Fruit fly (Drosophila melanogaster) whole organism, wandering third instar larva: ENCODE measurements around the gene TfIIS.

Experiments
- CG9705 ChIP-seq: fragments of 200-800 bp; sonication (Bioruptor generic); optimal IDR thresholded peaks from 2 replicates; lab custom pipeline; 2018; ENCODE audit warnings: missing biosample characterization, mild to moderate bottlenecking, missing genetic modification characterization
- HLH106 ChIP-seq: fragments of 200-800 bp; optimal IDR thresholded peaks from 3 replicates; lab custom pipeline; 2019; ENCODE audit warnings: missing biosample characterization, mild to moderate bottlenecking, missing genetic modification characterization, moderate library complexity
- Hr78 ChIP-seq: fragments of >200 bp; optimal IDR thresholded peaks from 2 replicates; lab custom pipeline; 2017; ENCODE audit warnings: missing biosample characterization, missing genetic modification characterization
- N ChIP-seq: fragments of >200 bp; optimal IDR thresholded peaks from 2 replicates; lab custom pipeline; 2018; ENCODE audit warnings: missing biosample characterization, missing external identifiers, missing genetic modification characterization
- OdsH ChIP-seq: fragments of 200-800 bp; sonication (Bioruptor generic); optimal IDR thresholded peaks from 2 replicates; lab custom pipeline; 2016; ENCODE audit warnings: missing biosample characterization, mild to moderate bottlenecking, missing genetic modification characterization
- Rel ChIP-seq, 2 experiments: fragments of 200-800 bp; sonication (Bioruptor generic) in 1 of 2; optimal IDR thresholded peaks; 2 replicates in 1 of 2; 3 replicates in 1 of 2; lab custom pipeline; 2016 to 2019; ENCODE audit warnings: mild to moderate bottlenecking in 2 of 2, missing biosample characterization in 2 of 2, missing genetic modification characterization in 2 of 2, moderate library complexity in 1 of 2
- brk ChIP-seq: fragments of 200-800 bp; sonication (Bioruptor generic); optimal IDR thresholded peaks from 2 replicates; lab custom pipeline; 2016; ENCODE audit warnings: missing biosample characterization, mild to moderate bottlenecking, missing genetic modification characterization
- fru ChIP-seq: fragments of 200-800 bp; sonication (Bioruptor generic); optimal IDR thresholded peaks from 3 replicates; lab custom pipeline; 2016; ENCODE audit warnings: missing biosample characterization, mild to moderate bottlenecking, missing genetic modification characterization
- h ChIP-seq: fragments of 200-800 bp; sonication (Bioruptor generic); optimal IDR thresholded peaks from 3 replicates; lab custom pipeline; 2016; ENCODE audit warnings: missing biosample characterization, mild to moderate bottlenecking, missing genetic modification characterization
- lola ChIP-seq: fragments of >200 bp; optimal IDR thresholded peaks from 2 replicates; lab custom pipeline; 2017; ENCODE audit warnings: missing biosample characterization, missing genetic modification characterization
- sage ChIP-seq: fragments of 200-800 bp; sonication (Bioruptor generic); optimal IDR thresholded peaks from 2 replicates; lab custom pipeline; 2016; ENCODE audit warnings: missing biosample characterization, mild to moderate bottlenecking, missing genetic modification characterization
- woc ChIP-seq: sonication (Bioruptor generic); optimal IDR thresholded peaks from 2 replicates; lab custom pipeline; 2016; ENCODE audit warnings: missing biosample characterization, mild to moderate bottlenecking, missing genetic modification characterization

DNA sequence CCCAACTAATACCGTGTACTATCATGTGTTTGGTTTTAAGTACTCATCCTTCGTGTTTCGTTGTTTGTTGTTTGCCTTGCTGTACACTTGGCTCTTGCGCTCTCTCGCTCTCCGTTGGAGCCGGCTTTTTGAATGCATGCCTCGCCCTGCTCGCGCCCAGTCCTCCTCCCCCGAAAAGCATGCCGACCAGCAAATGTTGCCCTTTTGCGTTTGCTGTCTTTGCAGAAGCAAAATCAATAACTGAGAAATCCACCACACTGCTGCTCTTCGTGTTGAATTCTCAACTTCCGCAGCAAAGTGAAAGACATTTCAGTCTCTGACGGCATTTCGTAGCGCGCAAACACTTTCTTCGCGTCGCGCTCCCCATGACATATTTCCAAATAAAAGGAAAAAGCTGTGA lies 13.9 kb upstream of the TfIIS start, which contains the start of gene wwk:
- TF ChIP-seq brk (no peak), woc (GFP tag; lab: Kevin White, UChicago) (no peak), h (no peak), CG9705 (GFP tag; lab: Kevin White, UChicago) (no peak), N (GFP tag; lab: Kevin White, UChicago) (no peak), fru (GFP tag; lab: Kevin White, UChicago) (no peak), HLH106 (tag; lab: Kevin White, UChicago) (no peak), Rel (GFP tag; optimal IDR thresholded peaks at IDR 0.05; lab: Kevin White, UChicago) (no peak), Rel (tag; optimal IDR thresholded peaks at IDR 0.05; lab: Kevin White, UChicago) (no peak), lola (no peak), Hr78 (GFP tag; lab: Kevin White, UChicago) (no peak), sage (GFP tag; lab: Kevin White, UChicago) (no peak), OdsH (GFP tag; lab: Kevin White, UChicago) (no peak)
